Worm (Caenorhabditis elegans): Measurements from ENCODE around the gene fdgt-1.

fdgt-1 gene

ce11 chrII:1504266-1504665 lies at the start of gene fdgt-1:
fdgt-1 (plus strand) TSS chrII:1504566.
- TF ChIP-seq hlh-30 (tag; optimal IDR thresholded peaks at IDR 0.05; ENCODE audit: insufficient read depth) (no peak), lin-13 (GFP tag; optimal IDR thresholded peaks at IDR 0.05) (no peak), Y5F2A.4 (GFP tag; optimal IDR thresholded peaks at IDR 0.05) (no peak), nhr-6 (tag; optimal IDR thresholded peaks at IDR 0.05) (no peak), unc-39 (tag; optimal IDR thresholded peaks at IDR 0.05) (no peak), tag-97 (GFP tag; IDR thresholded peaks at IDR 0.05) (no peak)

- 0 out of 2 replicates have a peak, but pooled peaks have one; percentile 14 for TF ChIP-seq Y105C5A.15 (GFP tag; IDR thresholded peaks at IDR 0.05)
- 0 out of 2 replicates have a peak, but pooled peaks have one; percentile 18 for TF ChIP-seq Y48G9A.11 (GFP tag; IDR thresholded peaks at IDR 0.05)
- TF ChIP-seq madf-5 (GFP tag; IDR thresholded peaks at IDR 0.05) = peak in 1 of 2 experiments; percentile 94; a peak in 2 of 4 replicates
- TF ChIP-seq nhr-42 (GFP tag; IDR thresholded peaks at IDR 0.05) = peak; percentile 66; the same call in 1 of the 2 replicates
- peak; percentile 60; the same call in 1 of the 2 replicates for TF ChIP-seq dmd-8 (GFP tag; IDR thresholded peaks at IDR 0.05)
- TF ChIP-seq F44E2.7 (GFP tag; IDR thresholded peaks at IDR 0.05) = 0 out of 2 replicates have a peak, but pooled peaks have one; percentile 55
- peak; percentile 80; the same call in 1 of the 2 replicates for TF ChIP-seq egl-43 (GFP tag; IDR thresholded peaks at IDR 0.05)
- TF ChIP-seq php-3 (GFP tag; IDR thresholded peaks at IDR 0.05) = 0 out of 2 replicates have a peak, but pooled peaks have one; percentile 42
- 0 out of 2 replicates have a peak, but pooled peaks have one; percentile 66 for TF ChIP-seq tag-97 (GFP tag; IDR thresholded peaks at IDR 0.05)
- TF ChIP-seq set-16 (GFP tag; IDR thresholded peaks at IDR 0.05) = peak; percentile 37; the same call in 1 of the 2 replicates
- TF ChIP-seq D1046.2 (GFP tag; IDR thresholded peaks at IDR 0.05) = peak; percentile 91
- TF ChIP-seq F26F4.8 (GFP tag; conservative IDR thresholded peaks at IDR 0.05) = 0 out of 2 replicates have a peak, but pooled peaks have one; percentile 56
- 0 out of 2 replicates have a peak, but pooled peaks have one; percentile 61 for TF ChIP-seq snpc-1.2 (GFP tag; IDR thresholded peaks at IDR 0.05)
These were observed 46.6 kb upstream of the fdgt-1 start for ce11 chrII:1457784-1458183.

- TF ChIP-seq lsy-2 (tag; optimal IDR thresholded peaks at IDR 0.05) (no peak), lin-39 (tag; optimal IDR thresholded peaks at IDR 0.05) (no peak)
These were observed 37.9 kb upstream of the fdgt-1 start, which contains the start of gene Y51H7C.13 for ce11 chrII:1466448-1466847. Y51H7C.13 (minus strand) TSS chrII:1466548.

ce11 chrII:1467711-1468110 lies 36.7 kb upstream of the fdgt-1 start, which contains the start of gene Y51H7C.1:
Y51H7C.1 (plus strand) TSS chrII:1467727.
- TF ChIP-seq set-16 (GFP tag; IDR thresholded peaks at IDR 0.05) = peak; percentile 93

- TF ChIP-seq cey-2 (tag; optimal IDR thresholded peaks at IDR 0.05; ENCODE audit: borderline replicate concordance, insufficient read depth) = no peak
- no peak for TF ChIP-seq nhr-6 (tag; optimal IDR thresholded peaks at IDR 0.05)
- peak; percentile 44 for TF ChIP-seq aha-1 (tag)
- peak; percentile 94 for TF ChIP-seq set-16 (GFP tag; IDR thresholded peaks at IDR 0.05)
- 0 out of 2 replicates have a peak, but pooled peaks have one; percentile 24 for TF ChIP-seq tra-1 (GFP tag; IDR thresholded peaks at IDR 0.05)
- 0 out of 2 replicates have a peak, but pooled peaks have one; percentile 22 for TF ChIP-seq D1046.2 (GFP tag; IDR thresholded peaks at IDR 0.05)
These were observed 33.8 kb upstream of the fdgt-1 start, which contains the start of gene H17B01.2 for ce11 chrII:1470515-1470966. H17B01.2 (plus strand) TSS chrII:1470565.

- TF ChIP-seq set-16 (GFP tag; IDR thresholded peaks at IDR 0.05) = peak; percentile 29; the same call in 1 of the 2 replicates
- TF ChIP-seq mes-2 (tag; optimal IDR thresholded peaks at IDR 0.05; ENCODE audit: poor library complexity, severe bottlenecking) = no peak
These were observed 30.9 kb upstream of the fdgt-1 start, which contains the start of gene H17B01.5 for ce11 chrII:1473481-1473880. H17B01.5 (minus strand) TSS chrII:1473581.

- TF ChIP-seq ama-1 (optimal IDR thresholded peaks at IDR 0.05) (no peak), jun-1 (tag; optimal IDR thresholded peaks at IDR 0.05) (no peak), F49E8.2 (tag; optimal IDR thresholded peaks at IDR 0.05; ENCODE audit: borderline replicate concordance) (no peak), unc-62 (GFP tag; optimal IDR thresholded peaks at IDR 0.05 in 1 of 2) (no peak), unc-62 (tag; optimal IDR thresholded peaks at IDR 0.05) (no peak), R02D3.7 (tag; optimal IDR thresholded peaks at IDR 0.05) (no peak), pha-4 (GFP tag; IDR thresholded peaks at IDR 0.05) (no peak), pha-4 (tag; optimal IDR thresholded peaks at IDR 0.05) (no peak), dmd-9 (GFP tag; IDR thresholded peaks at IDR 0.05) (no peak), lin-39 (tag; optimal IDR thresholded peaks at IDR 0.05) (no peak), zfp-2 (tag; optimal IDR thresholded peaks at IDR 0.05) (no peak), ceh-28 (tag; optimal IDR thresholded peaks at IDR 0.05) (no peak), unc-39 (tag; optimal IDR thresholded peaks at IDR 0.05) (no peak)
These were observed 29.6 kb upstream of the fdgt-1 start for ce11 chrII:1474807-1475206.
